Worm (Caenorhabditis elegans) whole organism, midembryonic: ENCODE data around the gene C09B8.4.

Experiments
- tab-1 ChIP-seq: fragments of 200-800 bp; sonication (Bioruptor generic); IDR thresholded peaks from 2 replicates; pipeline ENCODE4 v1.3.6; 2022; ENCODE audit warnings: missing genetic modification characterization, missing compliant biosample characterization
- ztf-29 ChIP-seq: fragments of 200-800 bp; sonication (Bioruptor generic); IDR thresholded peaks from 2 replicates; pipeline ENCODE4 v1.3.6; 2022; ENCODE audit warnings: missing genetic modification reagents, missing genetic modification characterization, missing compliant biosample characterization

- TF ChIP-seq ztf-29 (GFP tag; lab: Robert Waterston, UW) (no peak), tab-1 (GFP tag; lab: Robert Waterston, UW) (no peak)
These were observed 21.3 kb upstream of the C09B8.4 start for ce11 chrX:6041094-6041441.
